Fruit fly (Drosophila melanogaster): ENCODE data around the gene rumi.

rumi gene

dm6 chr3R:22753895-22754774 is 3.7 kb upstream of the rumi start:
- TF ChIP-seq CG12605 (GFP tag; IDR thresholded peaks at IDR 0.05) (peak; percentile 40), CG15710 (tag; optimal IDR thresholded peaks at IDR 0.05) (no peak), fd96Ca (GFP tag; IDR thresholded peaks at IDR 0.05) (peak; percentile 53; the same call in 1 of the 3 replicates), CG13204 (GFP tag; optimal IDR thresholded peaks at IDR 0.05) (peak; percentile 92), CG8159 (tag; optimal IDR thresholded peaks at IDR 0.05) (no peak), Pif1A (GFP tag; optimal IDR thresholded peaks at IDR 0.05) (no peak), CG4496 (GFP tag; IDR thresholded peaks at IDR 0.05) (peak; percentile 57), gl (tag; optimal IDR thresholded peaks at IDR 0.05) (no peak), CG17806 (tag; optimal IDR thresholded peaks at IDR 0.05) (no peak), CG10348 (GFP tag; IDR thresholded peaks at IDR 0.05) (no peak), CG8301 (tag; optimal IDR thresholded peaks at IDR 0.05) (peak; percentile 37), CG14655 (GFP tag; optimal IDR thresholded peaks at IDR 0.05) (peak; percentile 58), CG32121 (GFP tag; IDR thresholded peaks at IDR 0.05) (peak; percentile 57; the same call in 1 of the 2 replicates), Pif1B (GFP tag; optimal IDR thresholded peaks at IDR 0.05) (no peak), CG9948 (tag; optimal IDR thresholded peaks at IDR 0.05) (no peak), Ets98B (GFP tag; IDR thresholded peaks at IDR 0.05) (peak; percentile 65)

- peak; percentile 8 for TF ChIP-seq EcR (GFP tag; optimal IDR thresholded peaks at IDR 0.05)
- TF ChIP-seq CG32121 (GFP tag; IDR thresholded peaks at IDR 0.05), result no peak
- 0 out of 3 replicates have a peak, but pooled peaks have one; percentile 13 for TF ChIP-seq CG4496 (GFP tag; IDR thresholded peaks at IDR 0.05)
- no peak for TF ChIP-seq D1 (tag; optimal IDR thresholded peaks at IDR 0.05)
Observed at dm6 chr3R:22753600-22753894, 3.1 kb upstream of the rumi start.

- TF ChIP-seq Pif1A (GFP tag; optimal IDR thresholded peaks at IDR 0.05), result no peak
- TF ChIP-seq CG10348 (GFP tag; IDR thresholded peaks at IDR 0.05), result no peak
- no peak for TF ChIP-seq fd96Ca (GFP tag; IDR thresholded peaks at IDR 0.05)
- no peak for TF ChIP-seq CG8301 (tag; optimal IDR thresholded peaks at IDR 0.05)
- no peak for TF ChIP-seq gl (tag; optimal IDR thresholded peaks at IDR 0.05)
- no peak for TF ChIP-seq CG14655 (GFP tag; optimal IDR thresholded peaks at IDR 0.05)
- TF ChIP-seq rn (GFP tag; IDR thresholded peaks at IDR 0.05), result no peak
- TF ChIP-seq D1 (tag; optimal IDR thresholded peaks at IDR 0.05), result no peak
- no peak for TF ChIP-seq Ets98B (GFP tag; IDR thresholded peaks at IDR 0.05)
- no peak for TF ChIP-seq CG13204 (GFP tag; optimal IDR thresholded peaks at IDR 0.05)
- no peak for TF ChIP-seq Pif1B (GFP tag; optimal IDR thresholded peaks at IDR 0.05)
- no peak for TF ChIP-seq EcR (GFP tag; optimal IDR thresholded peaks at IDR 0.05)
- TF ChIP-seq CG34367 (tag; optimal IDR thresholded peaks at IDR 0.05), result no peak
- no peak for TF ChIP-seq CG4496 (GFP tag; IDR thresholded peaks at IDR 0.05)
- no peak for TF ChIP-seq CG8159 (tag; optimal IDR thresholded peaks at IDR 0.05)
- TF ChIP-seq CG32121 (GFP tag; IDR thresholded peaks at IDR 0.05), result no peak
- TF ChIP-seq Snoo (tag; optimal IDR thresholded peaks at IDR 0.05), result no peak
- TF ChIP-seq CG17806 (tag; optimal IDR thresholded peaks at IDR 0.05), result no peak
Observed at dm6 chr3R:22752929-22753328, 2.5 kb upstream of the rumi start.

- TF ChIP-seq fd96Ca (GFP tag; IDR thresholded peaks at IDR 0.05) (no peak), CG15710 (tag; optimal IDR thresholded peaks at IDR 0.05) (no peak), CG14655 (GFP tag; optimal IDR thresholded peaks at IDR 0.05) (no peak), Snoo (tag; optimal IDR thresholded peaks at IDR 0.05) (no peak), CG10348 (GFP tag; IDR thresholded peaks at IDR 0.05) (no peak), CG17806 (tag; optimal IDR thresholded peaks at IDR 0.05) (no peak), Ets98B (GFP tag; IDR thresholded peaks at IDR 0.05) (no peak), Pif1B (GFP tag; optimal IDR thresholded peaks at IDR 0.05) (no peak), Pif1A (GFP tag; optimal IDR thresholded peaks at IDR 0.05) (no peak), CG8159 (tag; optimal IDR thresholded peaks at IDR 0.05) (no peak), CG12605 (GFP tag; IDR thresholded peaks at IDR 0.05) (no peak), EcR (GFP tag; optimal IDR thresholded peaks at IDR 0.05) (no peak)
Observed at dm6 chr3R:22751698-22752097, 1.3 kb upstream of the rumi start.

- TF ChIP-seq Pif1B (GFP tag; optimal IDR thresholded peaks at IDR 0.05) (no peak), Ets98B (GFP tag; IDR thresholded peaks at IDR 0.05) (peak; percentile 54), CG12605 (GFP tag; IDR thresholded peaks at IDR 0.05) (no peak), CG32121 (GFP tag; IDR thresholded peaks at IDR 0.05) (peak; percentile 57), CG10348 (GFP tag; IDR thresholded peaks at IDR 0.05) (no peak), CG8301 (tag; optimal IDR thresholded peaks at IDR 0.05) (peak; percentile 17), fd96Ca (GFP tag; IDR thresholded peaks at IDR 0.05) (peak; percentile 76), Pif1A (GFP tag; optimal IDR thresholded peaks at IDR 0.05) (peak; percentile 5), CG8159 (tag; optimal IDR thresholded peaks at IDR 0.05) (peak; percentile 41), D1 (tag; optimal IDR thresholded peaks at IDR 0.05) (no peak), Snoo (tag; optimal IDR thresholded peaks at IDR 0.05) (peak; percentile 6)
Observed at dm6 chr3R:22751111-22751510, 714 bp upstream of the rumi start.

dm6 chr3R:22750039-22750438 is 358 bp downstream of the rumi start:
- no peak for TF ChIP-seq EcR (GFP tag; optimal IDR thresholded peaks at IDR 0.05)
- no peak for TF ChIP-seq CG9948 (tag; optimal IDR thresholded peaks at IDR 0.05)
- no peak for TF ChIP-seq CG12605 (GFP tag; IDR thresholded peaks at IDR 0.05)
- no peak for TF ChIP-seq Ets98B (GFP tag; IDR thresholded peaks at IDR 0.05)
- no peak for TF ChIP-seq CG32121 (GFP tag; IDR thresholded peaks at IDR 0.05)
- TF ChIP-seq fd96Ca (GFP tag; IDR thresholded peaks at IDR 0.05), result no peak
- no peak for TF ChIP-seq CG17806 (tag; optimal IDR thresholded peaks at IDR 0.05)
- TF ChIP-seq Pif1B (GFP tag; optimal IDR thresholded peaks at IDR 0.05), result no peak
- TF ChIP-seq Pif1A (GFP tag; optimal IDR thresholded peaks at IDR 0.05), result no peak
- TF ChIP-seq D1 (tag; optimal IDR thresholded peaks at IDR 0.05), result no peak
- TF ChIP-seq CG13204 (GFP tag; optimal IDR thresholded peaks at IDR 0.05), result no peak
- no peak for TF ChIP-seq CG8301 (tag; optimal IDR thresholded peaks at IDR 0.05)
- no peak for TF ChIP-seq CG8159 (tag; optimal IDR thresholded peaks at IDR 0.05)
- TF ChIP-seq rn (GFP tag; IDR thresholded peaks at IDR 0.05), result no peak

Measured in whole organism, pupa.